Worm (Caenorhabditis elegans) whole organism, L3 larva: ENCODE measurements around the gene basl-1.

ENCODE experiments used
- R02D3.7 ChIP-seq: fragments of 150-350 bp; optimal IDR thresholded peaks from 2 replicates; lab custom pipeline; 2014; ENCODE audit warnings: missing biosample characterization, missing genetic modification characterization
- ZK546.5 ChIP-seq: sonication (generic microtip); optimal IDR thresholded peaks from 2 replicates; lab custom pipeline; 2017; ENCODE audit warnings: missing biosample characterization, missing genetic modification characterization
- ama-1 ChIP-seq: fragments of 150-350 bp; optimal IDR thresholded peaks from 2 replicates; lab custom pipeline; 2018
- ceh-28 ChIP-seq: fragments of 150-350 bp; optimal IDR thresholded peaks from 2 replicates; lab custom pipeline; 2014; ENCODE audit warnings: missing biosample characterization, missing genetic modification reagents, missing genetic modification characterization
- ceh-82 ChIP-seq: fragments of 150-350 bp; optimal IDR thresholded peaks from 2 replicates; lab custom pipeline; 2014; ENCODE audit warnings: missing biosample characterization, missing genetic modification characterization
- ceh-9 ChIP-seq: sonication (generic microtip); optimal IDR thresholded peaks from 2 replicates; lab custom pipeline; 2018; ENCODE audit warnings: missing biosample characterization, missing genetic modification characterization
- daf-12 ChIP-seq: fragments of 150-350 bp; optimal IDR thresholded peaks from 2 replicates; lab custom pipeline; 2014; ENCODE audit warnings: missing biosample characterization, missing genetic modification reagents, missing genetic modification characterization
- egl-27 ChIP-seq: sonication (generic microtip); optimal IDR thresholded peaks from 4 replicates; lab custom pipeline; 2017; ENCODE audit warnings: missing biosample characterization, missing genetic modification reagents, missing genetic modification characterization
- egl-5 ChIP-seq: fragments of 150-350 bp; optimal IDR thresholded peaks from 2 replicates; lab custom pipeline; 2017; ENCODE audit warnings: missing biosample characterization, missing genetic modification reagents, missing genetic modification characterization, inconsistent platforms
- elt-2 ChIP-seq: sonication (generic microtip); optimal IDR thresholded peaks from 2 replicates; lab custom pipeline; 2016; ENCODE audit warnings: missing genetic modification reagents, mild to moderate bottlenecking, missing genetic modification characterization, missing compliant biosample characterization
- eor-1 ChIP-seq, 2 experiments: fragments of 150-350 bp; optimal IDR thresholded peaks; 2 replicates each; lab custom pipeline; 2014 to 2018; ENCODE audit warnings: missing biosample characterization in 2 of 2, missing genetic modification characterization in 2 of 2
- fkh-10 ChIP-seq: sonication (generic microtip); optimal IDR thresholded peaks from 2 replicates; lab custom pipeline; 2017; ENCODE audit warnings: missing biosample characterization, missing genetic modification reagents, missing genetic modification characterization
- fkh-2 ChIP-seq: fragments of 150-350 bp; optimal IDR thresholded peaks from 2 replicates; lab custom pipeline; 2014; ENCODE audit warnings: missing biosample characterization, missing genetic modification reagents, missing genetic modification characterization
- fos-1 ChIP-seq: fragments of 150-350 bp; optimal IDR thresholded peaks from 2 replicates; lab custom pipeline; 2014; ENCODE audit warnings: missing biosample characterization, missing genetic modification characterization
- hmg-11 ChIP-seq: sonication (generic microtip); optimal IDR thresholded peaks from 2 replicates; lab custom pipeline; 2016; ENCODE audit warnings: missing genetic modification characterization, missing compliant biosample characterization
- lin-15B ChIP-seq: fragments of 150-350 bp; optimal IDR thresholded peaks from 2 replicates; lab custom pipeline; 2014; ENCODE audit warnings: missing biosample characterization, missing genetic modification characterization
- lin-39 ChIP-seq: fragments of 150-350 bp; optimal IDR thresholded peaks from 2 replicates; lab custom pipeline; 2018; ENCODE audit warnings: missing biosample characterization, missing genetic modification reagents, missing genetic modification characterization
- mdl-1 ChIP-seq: fragments of 150-350 bp; optimal IDR thresholded peaks from 2 replicates; lab custom pipeline; 2014; ENCODE audit warnings: missing biosample characterization, missing genetic modification characterization
- mml-1 ChIP-seq: fragments of 150-350 bp; sonication (generic microtip); optimal IDR thresholded peaks from 3 replicates; lab custom pipeline; 2014; ENCODE audit warnings: missing biosample characterization, missing genetic modification characterization
- nfya-1 ChIP-seq: sonication (generic microtip); optimal IDR thresholded peaks from 2 replicates; lab custom pipeline; 2017; ENCODE audit warnings: missing genetic modification characterization, mild to moderate bottlenecking, missing compliant biosample characterization, antibody characterized with exemption, moderate library complexity; ENCODE audit not compliant: insufficient read depth
- nhr-11 ChIP-seq: fragments of 150-350 bp; optimal IDR thresholded peaks from 2 replicates; lab custom pipeline; 2014; ENCODE audit warnings: missing biosample characterization, missing genetic modification characterization
- nhr-23 ChIP-seq: fragments of 150-350 bp; optimal IDR thresholded peaks from 2 replicates; lab custom pipeline; 2014; ENCODE audit warnings: missing biosample characterization, missing genetic modification reagents, missing genetic modification characterization
- nhr-237 ChIP-seq: fragments of 150-350 bp; optimal IDR thresholded peaks from 2 replicates; lab custom pipeline; 2014; ENCODE audit warnings: missing biosample characterization, missing genetic modification characterization
- nhr-25 ChIP-seq: sonication (generic microtip); optimal IDR thresholded peaks from 2 replicates; lab custom pipeline; 2017; ENCODE audit warnings: missing biosample characterization, missing genetic modification characterization
- nhr-76 ChIP-seq: fragments of 150-350 bp; sonication (generic microtip); optimal IDR thresholded peaks from 5 replicates; lab custom pipeline; 2014; ENCODE audit warnings: missing biosample characterization, missing genetic modification characterization
- nhr-77 ChIP-seq: fragments of 150-350 bp; optimal IDR thresholded peaks from 2 replicates; lab custom pipeline; 2014; ENCODE audit warnings: missing biosample characterization, missing genetic modification characterization
- pha-4 ChIP-seq: fragments of 150-350 bp; optimal IDR thresholded peaks from 2 replicates; lab custom pipeline; 2014; ENCODE audit warnings: missing biosample characterization, missing genetic modification reagents, missing genetic modification characterization
- pqm-1 ChIP-seq: fragments of 150-350 bp; optimal IDR thresholded peaks from 2 replicates; lab custom pipeline; 2017; ENCODE audit warnings: missing biosample characterization, missing genetic modification characterization, inconsistent platforms
- skn-1 ChIP-seq: fragments of 150-350 bp; optimal IDR thresholded peaks from 2 replicates; lab custom pipeline; 2014; ENCODE audit warnings: missing biosample characterization, missing genetic modification characterization
- snpc-4 ChIP-seq: fragments of 150-350 bp; optimal IDR thresholded peaks from 2 replicates; lab custom pipeline; 2014; ENCODE audit warnings: missing biosample characterization, missing genetic modification characterization
- unc-39 ChIP-seq: sonication (generic microtip); optimal IDR thresholded peaks from 4 replicates; lab custom pipeline; 2017; ENCODE audit warnings: missing biosample characterization, missing genetic modification characterization
- unc-62 ChIP-seq: fragments of 150-350 bp; sonication (generic microtip); optimal IDR thresholded peaks from 4 replicates; lab custom pipeline; 2014; ENCODE audit warnings: missing biosample characterization, missing genetic modification reagents, missing genetic modification characterization
- zag-1 ChIP-seq: fragments of 150-350 bp; optimal IDR thresholded peaks from 2 replicates; lab custom pipeline; 2014; ENCODE audit warnings: missing biosample characterization, missing genetic modification characterization
- ztf-4 ChIP-seq: fragments of 150-350 bp; optimal IDR thresholded peaks from 2 replicates; lab custom pipeline; 2014; ENCODE audit warnings: missing biosample characterization, missing genetic modification characterization

Gene basl-1

ce11 chrIII:5585711-5586110 lies 29.0 kb upstream of the basl-1 start:
- TF ChIP-seq ztf-4 (tag; lab: Kevin White, UChicago): no peak
- no peak for TF ChIP-seq hmg-11 (tag; lab: Kevin White, UChicago)
- no peak for TF ChIP-seq nhr-25 (tag; lab: Kevin White, UChicago)
- TF ChIP-seq fkh-2 (tag; lab: Kevin White, UChicago): no peak
- no peak for TF ChIP-seq egl-5
- TF ChIP-seq nhr-76: no peak
- TF ChIP-seq nhr-23 (tag; lab: Kevin White, UChicago): no peak
- TF ChIP-seq nhr-11 (tag; lab: Kevin White, UChicago): no peak
- TF ChIP-seq nhr-237 (tag; lab: Kevin White, UChicago): no peak
- TF ChIP-seq ceh-82 (tag; lab: Kevin White, UChicago): no peak
- no peak for TF ChIP-seq pha-4

ce11 chrIII:5586925-5587324 lies 27.8 kb upstream of the basl-1 start, which contains the start of gene F56D2.2:
Gene F56D2.2, plus strand, starts transcription at chrIII:5587263.
- TF ChIP-seq pha-4: peak; percentile 54
- no peak for TF ChIP-seq fos-1
- TF ChIP-seq ZK546.5 (tag; lab: Kevin White, UChicago): no peak
- no peak for TF ChIP-seq egl-5
- no peak for TF ChIP-seq fkh-10 (GFP tag; lab: Kevin White, UChicago)
- no peak for TF ChIP-seq egl-27 (tag; lab: Kevin White, UChicago)
- TF ChIP-seq skn-1: no peak
- no peak for TF ChIP-seq mdl-1 (tag; lab: Kevin White, UChicago)
- peak; percentile 39 for TF ChIP-seq lin-15B (tag; lab: Kevin White, UChicago)
- TF ChIP-seq nhr-77 (tag; lab: Kevin White, UChicago): no peak
- no peak for TF ChIP-seq unc-39 (tag; lab: Kevin White, UChicago)
- no peak for TF ChIP-seq nhr-25 (tag; lab: Kevin White, UChicago)
- TF ChIP-seq daf-12: no peak
- TF ChIP-seq, all 47 proteins: peak for 2

ce11 chrIII:5588746-5589145 lies 26.0 kb upstream of the basl-1 start:
- TF ChIP-seq ztf-4 (tag; lab: Kevin White, UChicago) (no peak), lin-39 (tag; lab: Kevin White, UChicago) (no peak), skn-1 (no peak), ceh-82 (tag; lab: Kevin White, UChicago) (no peak), ceh-9 (tag; lab: Kevin White, UChicago) (no peak), pha-4 (no peak), eor-1 (tag; optimal IDR thresholded peaks at IDR 0.05; lab: Kevin White, UChicago) (no peak), mml-1 (tag; lab: Kevin White, UChicago) (no peak), daf-12 (no peak), mdl-1 (tag; lab: Kevin White, UChicago) (no peak), unc-39 (tag; lab: Kevin White, UChicago) (no peak), nfya-1 (tag; lab: Kevin White, UChicago) (no peak), unc-62 (no peak), egl-5 (no peak)

ce11 chrIII:5591668-5592149 lies 23.0 kb upstream of the basl-1 start, which contains the start of the genes ddx-15 and ucr-1:
Gene ddx-15, minus strand, starts transcription at chrIII:5591718.
Gene ucr-1, plus strand, starts transcription at chrIII:5592135.
- no peak for TF ChIP-seq zag-1 (tag; lab: Kevin White, UChicago)
- peak; percentile 96 for TF ChIP-seq lin-39 (tag; lab: Kevin White, UChicago)
- peak; percentile 67 for TF ChIP-seq nhr-23 (tag; lab: Kevin White, UChicago)
- peak; percentile 67 for TF ChIP-seq snpc-4
- TF ChIP-seq skn-1: no peak
- no peak for TF ChIP-seq ceh-28
- TF ChIP-seq ceh-82 (tag; lab: Kevin White, UChicago): no peak
- TF ChIP-seq nfya-1 (tag; lab: Kevin White, UChicago): peak; percentile 80
- TF ChIP-seq R02D3.7 (tag; lab: Kevin White, UChicago): peak; percentile 88
- TF ChIP-seq egl-5: peak; percentile 24
- peak; percentile 89 for TF ChIP-seq lin-15B (tag; lab: Kevin White, UChicago)
- peak; percentile 28 for TF ChIP-seq elt-2
- peak; percentile 85 for TF ChIP-seq pha-4
- TF ChIP-seq pqm-1 (tag; lab: Kevin White, UChicago): peak; percentile 64
- TF ChIP-seq hmg-11 (tag; lab: Kevin White, UChicago): peak; percentile 20
- peak; percentile 56 for TF ChIP-seq nhr-25 (tag; lab: Kevin White, UChicago)

ce11 chrIII:5594350-5594749 lies 20.4 kb upstream of the basl-1 start:
- TF ChIP-seq nhr-25 (tag; lab: Kevin White, UChicago): peak; percentile 84
- TF ChIP-seq mml-1 (tag; lab: Kevin White, UChicago): no peak
- peak; percentile 33 for TF ChIP-seq nhr-23 (tag; lab: Kevin White, UChicago)
- no peak for TF ChIP-seq ceh-9 (tag; lab: Kevin White, UChicago)
- TF ChIP-seq ama-1: peak; percentile 47
- TF ChIP-seq nfya-1 (tag; lab: Kevin White, UChicago): peak; percentile 51
